Fruit fly (Drosophila melanogaster): ENCODE data around the gene CG10681.

Gene CG10681

dm6 chr3L:12484948-12485347, 16.4 kb upstream of the CG10681 start, which contains the start of gene CG10663 (continued):
- TF ChIP-seq dmrt99B (tag; optimal IDR thresholded peaks at IDR 0.05): peak; percentile 18
- TF ChIP-seq chm (GFP tag; IDR thresholded peaks at IDR 0.05): peak; percentile 43; the same call in 1 of the 2 replicates
- TF ChIP-seq CG6765 (GFP tag; optimal IDR thresholded peaks at IDR 0.05): no peak
- peak; percentile 32; the same call in 1 of the 2 replicates for TF ChIP-seq CG14014 (GFP tag; IDR thresholded peaks at IDR 0.05)
- TF ChIP-seq E2f1 (GFP tag; IDR thresholded peaks at IDR 0.05): 0 out of 2 replicates have a peak, but pooled peaks have one; percentile 12
- TF ChIP-seq Atf6 (GFP tag; IDR thresholded peaks at IDR 0.05): 0 out of 2 replicates have a peak, but pooled peaks have one; percentile 27
- TF ChIP-seq CG11695 (GFP tag; IDR thresholded peaks at IDR 0.05): peak; percentile 43; the same call in 1 of the 3 replicates
- peak; percentile 10 for TF ChIP-seq Max (GFP tag; optimal IDR thresholded peaks at IDR 0.05)
- no peak for TF ChIP-seq Dip2 (GFP tag; IDR thresholded peaks at IDR 0.05)
- TF ChIP-seq CG6689 (GFP tag; IDR thresholded peaks at IDR 0.05): peak; percentile 14; the same call in 1 of the 2 replicates
- TF ChIP-seq bsh (GFP tag; optimal IDR thresholded peaks at IDR 0.05): peak; percentile 15 to 28
- TF ChIP-seq tup (GFP tag; optimal IDR thresholded peaks at IDR 0.05): no peak
- no peak for TF ChIP-seq zfh1 (GFP tag; IDR thresholded peaks at IDR 0.05)
- TF ChIP-seq CG9817 (tag; optimal IDR thresholded peaks at IDR 0.05): no peak
- TF ChIP-seq CG10959 (GFP tag; IDR thresholded peaks at IDR 0.05): 0 out of 2 replicates have a peak, but pooled peaks have one; percentile 31
- TF ChIP-seq Antp (GFP tag; optimal IDR thresholded peaks at IDR 0.05): peak; percentile 22
- no peak for TF ChIP-seq crp (GFP tag; optimal IDR thresholded peaks at IDR 0.05)
- TF ChIP-seq Xbp1 (GFP tag; optimal IDR thresholded peaks at IDR 0.05): peak; percentile 1
- peak; percentile 2 to 17 for TF ChIP-seq Trl (optimal IDR thresholded peaks at IDR 0.05)
- TF ChIP-seq Trl (GFP tag; optimal IDR thresholded peaks at IDR 0.05): peak; percentile 4
- no peak for TF ChIP-seq gcm (GFP tag; optimal IDR thresholded peaks at IDR 0.05)
- TF ChIP-seq CG11504 (tag; optimal IDR thresholded peaks at IDR 0.05): peak; percentile 85
- peak; percentile 5 for TF ChIP-seq nau (GFP tag; optimal IDR thresholded peaks at IDR 0.05)
- TF ChIP-seq sr (GFP tag; IDR thresholded peaks at IDR 0.05): peak; percentile 90; the same call in 2 of the 3 replicates
- peak; percentile 33 for TF ChIP-seq CG11723 (GFP tag; optimal IDR thresholded peaks at IDR 0.05)
- peak; percentile 88 for TF ChIP-seq CG12769 (tag; optimal IDR thresholded peaks at IDR 0.05)
- 0 out of 2 replicates have a peak, but pooled peaks have one; percentile 16 for TF ChIP-seq CG1024 (GFP tag; IDR thresholded peaks at IDR 0.05)
- TF ChIP-seq CG14860 (GFP tag; IDR thresholded peaks at IDR 0.05; ENCODE audit: partially characterized antibody): peak; percentile 45; the same call in 2 of the 3 replicates
- 0 out of 2 replicates have a peak, but pooled peaks have one; percentile 2 for TF ChIP-seq CG11696 (GFP tag; IDR thresholded peaks at IDR 0.05)
- TF ChIP-seq grau (tag; optimal IDR thresholded peaks at IDR 0.05): no peak
- peak; percentile 60; the same call in 1 of the 2 replicates for TF ChIP-seq bbx (GFP tag; IDR thresholded peaks at IDR 0.05; ENCODE audit: partially characterized antibody)
- 0 out of 3 replicates have a peak, but pooled peaks have one; percentile 23 for TF ChIP-seq zen2 (GFP tag; IDR thresholded peaks at IDR 0.05; ENCODE audit: partially characterized antibody)
- TF ChIP-seq CG2712 (tag; optimal IDR thresholded peaks at IDR 0.05): no peak
- TF ChIP-seq mld (GFP tag; IDR thresholded peaks at IDR 0.05; ENCODE audit: partially characterized antibody): peak; percentile 34; the same call in 1 of the 3 replicates
- 0 out of 3 replicates have a peak, but pooled peaks have one; percentile 24 for TF ChIP-seq Opbp (GFP tag; IDR thresholded peaks at IDR 0.05; ENCODE audit: partially characterized antibody)
- TF ChIP-seq ara (GFP tag; IDR thresholded peaks at IDR 0.05): peak; percentile 38; the same call in 1 of the 2 replicates
- no peak for TF ChIP-seq ATbp (GFP tag; optimal IDR thresholded peaks at IDR 0.05)
- TF ChIP-seq sqz (GFP tag; optimal IDR thresholded peaks at IDR 0.05): no peak
- TF ChIP-seq CG12391 (tag; optimal IDR thresholded peaks at IDR 0.05): peak; percentile 11
- 0 out of 2 replicates have a peak, but pooled peaks have one; percentile 18 for TF ChIP-seq sob (GFP tag; IDR thresholded peaks at IDR 0.05)
- TF ChIP-seq MTF-1 (GFP tag; optimal IDR thresholded peaks at IDR 0.05; ENCODE audit: borderline replicate concordance): peak; percentile 14
- TF ChIP-seq pfk (GFP tag; optimal IDR thresholded peaks at IDR 0.05): peak; percentile 94
- TF ChIP-seq sisA (GFP tag; IDR thresholded peaks at IDR 0.05): 0 out of 2 replicates have a peak, but pooled peaks have one; percentile 5
- TF ChIP-seq NfI (GFP tag; optimal IDR thresholded peaks at IDR 0.05): peak; percentile 20
- peak; percentile 15 for TF ChIP-seq kah (GFP tag; optimal IDR thresholded peaks at IDR 0.05)
- no peak for TF ChIP-seq tio (GFP tag; optimal IDR thresholded peaks at IDR 0.05)
- TF ChIP-seq Pdp1 (GFP tag; optimal IDR thresholded peaks at IDR 0.05): no peak
- peak; percentile 24; the same call in 1 of the 2 replicates for TF ChIP-seq E2f2 (GFP tag; IDR thresholded peaks at IDR 0.05)
